Worm (Caenorhabditis elegans): ENCODE data around the gene Y46G5A.14.
A peak's percentile ranks its signal among the peaks of the same experiment; 100 is the strongest.

ce11 chrII:12796040-12796502 lies 21.6 kb downstream of the Y46G5A.14 start, which contains the start of gene cpt-1:
- peak; percentile 28; the same call in 1 of the 2 replicates for TF ChIP-seq mcd-1 (GFP tag; IDR thresholded peaks at IDR 0.05)
- TF ChIP-seq madf-6 (GFP tag; IDR thresholded peaks at IDR 0.05): no peak
- TF ChIP-seq Y53G8AR.9 (GFP tag; conservative IDR thresholded peaks at IDR 0.05): peak; percentile 34
- TF ChIP-seq madf-8 (GFP tag; conservative IDR thresholded peaks at IDR 0.05): no peak
- no peak for TF ChIP-seq unc-62 (GFP tag; optimal IDR thresholded peaks at IDR 0.05)
- TF ChIP-seq pha-4 (tag; optimal IDR thresholded peaks at IDR 0.05): no peak
- TF ChIP-seq snpc-4 (GFP tag; optimal IDR thresholded peaks at IDR 0.05): no peak
- TF ChIP-seq snpc-4 (tag; optimal IDR thresholded peaks at IDR 0.05): no peak
- no peak for TF ChIP-seq tbp1 (GFP tag; optimal IDR thresholded peaks at IDR 0.05)
- TF ChIP-seq cebp-2 (GFP tag; IDR thresholded peaks at IDR 0.05): no peak
- TF ChIP-seq zfh-2 (GFP tag; conservative IDR thresholded peaks at IDR 0.05): 0 out of 2 replicates have a peak, but pooled peaks have one; percentile 19
